Worm (Caenorhabditis elegans): ENCODE results near the gene prp-19.

prp-19 gene

DNA sequence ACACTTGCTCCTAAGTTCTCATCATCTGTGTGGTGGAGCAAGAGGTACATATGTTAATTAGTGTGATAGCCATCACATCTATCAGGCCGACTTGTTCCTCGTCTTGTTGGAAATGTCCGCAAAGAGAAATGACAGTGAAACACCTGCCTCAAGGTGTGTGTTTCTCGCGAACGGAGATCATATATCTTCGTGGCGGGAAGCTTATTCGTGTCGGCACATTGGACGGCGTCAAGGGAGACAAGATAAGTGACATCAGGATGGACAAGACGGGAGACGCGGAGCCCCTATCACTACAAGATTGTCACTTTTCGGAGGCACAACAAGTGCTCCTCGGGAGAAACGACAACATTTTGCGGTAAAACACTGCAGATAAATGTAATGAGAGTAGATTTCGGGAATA, 32.1 kb downstream of the prp-19 start:
- peak; percentile 15 for TF ChIP-seq tbx-2 (tag; optimal IDR thresholded peaks at IDR 0.05)
- TF ChIP-seq nhr-77 (tag; optimal IDR thresholded peaks at IDR 0.05): no peak
- TF ChIP-seq C16A3.4 (tag; optimal IDR thresholded peaks at IDR 0.05): no peak

DNA sequence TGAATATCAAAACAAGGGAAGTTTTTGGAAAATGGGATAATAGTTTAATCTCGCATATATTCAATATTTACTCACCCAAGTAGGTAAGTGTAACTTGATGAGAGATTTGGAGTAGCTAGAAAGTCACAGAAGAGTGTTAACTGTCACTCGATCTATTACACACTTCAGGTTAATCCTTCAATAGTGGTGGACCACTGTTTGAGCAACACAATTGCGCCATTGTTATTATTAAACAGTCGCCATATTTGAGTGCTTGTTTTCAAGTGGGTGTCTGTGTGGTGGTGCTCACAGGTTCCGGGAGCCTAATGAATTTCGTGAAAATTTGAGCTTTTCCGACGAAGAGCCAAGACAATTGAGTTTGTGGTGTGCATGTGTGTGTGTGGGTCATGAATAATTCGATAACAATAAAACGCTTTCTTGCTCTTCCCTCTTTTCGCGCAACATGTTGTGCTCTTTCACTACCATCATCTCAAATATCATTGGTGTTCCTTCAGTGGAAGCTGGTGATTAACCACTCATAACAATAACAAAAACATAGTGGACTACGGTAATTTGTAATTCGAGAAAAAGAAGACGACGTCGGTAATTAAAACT, 32.8 kb downstream of the prp-19 start:
- TF ChIP-seq mdl-1 (tag; optimal IDR thresholded peaks at IDR 0.05) (no peak), efl-1 (optimal IDR thresholded peaks at IDR 0.05) (no peak), efl-1 (GFP tag; optimal IDR thresholded peaks at IDR 0.05 in 1 of 2) (peak in 1 of 2 experiments; percentile 8)

DNA sequence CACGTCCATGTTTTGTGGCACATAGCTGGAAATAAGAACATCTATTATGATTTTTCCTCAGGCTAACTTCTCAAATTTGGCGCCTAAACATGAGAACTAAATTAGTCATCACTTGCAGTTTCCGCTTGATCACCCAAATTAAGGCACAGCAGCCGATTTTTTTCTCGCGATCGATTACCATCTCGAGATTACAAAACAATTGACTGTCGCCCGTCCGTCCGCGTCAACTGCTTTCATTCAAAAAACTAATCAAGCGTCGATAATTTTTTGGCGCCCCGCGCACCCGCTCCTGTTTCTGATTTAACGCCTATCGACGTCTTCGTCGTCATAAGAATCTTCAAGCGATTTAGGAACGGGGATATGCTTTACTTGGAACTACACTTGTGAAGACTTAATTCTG, 34.2 kb downstream of the prp-19 start:
- TF ChIP-seq nhr-77 (tag; optimal IDR thresholded peaks at IDR 0.05) (no peak), efl-1 (optimal IDR thresholded peaks at IDR 0.05) (no peak), efl-1 (GFP tag; optimal IDR thresholded peaks at IDR 0.05 in 1 of 2) (no peak), unc-130 (tag; optimal IDR thresholded peaks at IDR 0.05) (peak; percentile 44), zag-1 (tag; optimal IDR thresholded peaks at IDR 0.05) (no peak), swsn-7 (tag; optimal IDR thresholded peaks at IDR 0.05) (no peak)

DNA sequence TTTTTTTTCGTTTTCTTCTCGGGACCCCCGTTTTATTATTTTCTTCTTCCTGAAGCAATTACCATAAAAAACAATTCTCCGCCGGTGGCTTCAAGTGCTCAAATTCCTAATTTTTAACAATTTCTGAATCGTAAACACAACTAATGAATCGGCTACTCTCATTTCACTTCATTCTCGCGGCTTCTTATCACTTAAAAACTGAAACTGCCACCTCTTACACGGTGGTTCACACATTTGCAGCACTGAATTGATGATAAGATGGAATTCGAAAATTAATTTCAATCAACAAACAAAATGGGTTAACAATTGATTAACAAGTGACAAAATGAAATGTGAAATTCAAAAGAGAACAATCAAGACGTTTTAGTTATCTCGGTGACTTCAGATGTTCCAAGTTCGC, 34.7 kb downstream of the prp-19 start:
- no peak for TF ChIP-seq unc-130 (tag; optimal IDR thresholded peaks at IDR 0.05)
- TF ChIP-seq elt-2 (tag; optimal IDR thresholded peaks at IDR 0.05): peak; percentile 13
- no peak for TF ChIP-seq mep-1 (tag; optimal IDR thresholded peaks at IDR 0.05)
- no peak for TF ChIP-seq efl-1 (optimal IDR thresholded peaks at IDR 0.05)
- peak in 1 of 2 experiments; percentile 59 for TF ChIP-seq efl-1 (GFP tag; optimal IDR thresholded peaks at IDR 0.05 in 1 of 2)
- TF ChIP-seq tbx-2 (tag; optimal IDR thresholded peaks at IDR 0.05): peak; percentile 19
- TF ChIP-seq nhr-85 (tag): peak; percentile 35
- TF ChIP-seq dsc-1 (tag; optimal IDR thresholded peaks at IDR 0.05): no peak
- TF ChIP-seq lin-39 (tag; optimal IDR thresholded peaks at IDR 0.05): no peak

DNA sequence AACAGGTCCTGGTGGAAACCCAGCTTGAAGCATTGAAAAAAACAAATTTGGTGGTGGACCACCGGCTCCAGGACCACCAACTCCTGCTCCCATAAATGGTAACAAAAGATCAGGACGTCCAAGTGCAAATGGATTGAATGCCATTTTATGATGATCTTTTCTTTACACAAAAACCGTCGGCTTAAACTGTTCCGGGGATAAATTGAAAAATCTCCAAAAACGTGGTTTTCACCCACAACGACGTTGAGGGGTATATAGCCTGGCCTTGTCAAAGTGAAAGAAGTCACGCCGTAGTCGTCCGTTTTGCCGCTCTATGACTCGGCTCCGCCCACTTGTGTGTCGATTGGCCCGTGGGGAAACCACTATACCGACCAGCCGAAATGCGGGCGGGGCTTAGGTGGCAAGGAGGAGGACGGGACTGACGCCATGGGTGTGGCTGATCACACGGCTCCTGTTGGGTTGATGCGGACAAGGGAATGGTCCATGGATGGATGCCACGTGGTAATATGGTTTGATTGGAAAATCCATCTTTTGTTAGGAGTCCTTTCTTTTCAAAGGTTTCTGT, 35.7 kb downstream of the prp-19 start, which contains the start of gene tbx-2:
TSS of gene tbx-2 (minus strand) at position 264 of the 565 bp plus-strand sequence.
- TF ChIP-seq nhr-20 (tag; optimal IDR thresholded peaks at IDR 0.05) (peak; percentile 9), unc-30 (tag; optimal IDR thresholded peaks at IDR 0.05) (no peak), aha-1 (tag; optimal IDR thresholded peaks at IDR 0.05) (no peak), ets-5 (GFP tag; IDR thresholded peaks at IDR 0.05) (no peak), pag-3 (tag; optimal IDR thresholded peaks at IDR 0.05; ENCODE audit: borderline replicate concordance, insufficient read depth) (no peak), hpl-2 (GFP tag; optimal IDR thresholded peaks at IDR 0.05) (no peak), nhr-85 (tag) (peak; percentile 63), ceh-88 (GFP tag; IDR thresholded peaks at IDR 0.05) (no peak), ztf-4 (tag; optimal IDR thresholded peaks at IDR 0.05) (no peak), ceh-8 (GFP tag; optimal IDR thresholded peaks at IDR 0.05) (no peak), rnt-1 (tag; optimal IDR thresholded peaks at IDR 0.05) (peak; percentile 27), hlh-4 (tag; optimal IDR thresholded peaks at IDR 0.05) (no peak), zag-1 (tag; optimal IDR thresholded peaks at IDR 0.05) (no peak), fkh-4 (tag; optimal IDR thresholded peaks at IDR 0.05; ENCODE audit: borderline replicate concordance) (no peak), lsy-2 (tag; optimal IDR thresholded peaks at IDR 0.05) (peak in 1 of 2 experiments; percentile 48), jun-1 (tag; optimal IDR thresholded peaks at IDR 0.05) (no peak), fos-1 (tag; optimal IDR thresholded peaks at IDR 0.05) (no peak), zip-4 (GFP tag; optimal IDR thresholded peaks at IDR 0.05) (no peak), ceh-63 (GFP tag; optimal IDR thresholded peaks at IDR 0.05) (no peak), swsn-7 (tag; optimal IDR thresholded peaks at IDR 0.05) (no peak), mdl-1 (tag; optimal IDR thresholded peaks at IDR 0.05) (peak in 1 of 2 experiments; percentile 9), mep-1 (tag; optimal IDR thresholded peaks at IDR 0.05) (no peak), ces-1 (GFP tag; optimal IDR thresholded peaks at IDR 0.05) (no peak), nhr-19 (GFP tag; conservative IDR thresholded peaks at IDR 0.05) (no peak), tbx-2 (tag; optimal IDR thresholded peaks at IDR 0.05) (peak; percentile 99), nhr-71 (tag; optimal IDR thresholded peaks at IDR 0.05) (peak; percentile 37), lin-13 (GFP tag; optimal IDR thresholded peaks at IDR 0.05) (no peak), ceh-90 (tag; optimal IDR thresholded peaks at IDR 0.05) (no peak), nhr-47 (tag; optimal IDR thresholded peaks at IDR 0.05) (peak; percentile 13), lin-14 (GFP tag; optimal IDR thresholded peaks at IDR 0.05) (peak; percentile 23), unc-62 (GFP tag; optimal IDR thresholded peaks at IDR 0.05) (no peak), F16B12.6 (tag; optimal IDR thresholded peaks at IDR 0.05) (no peak), snu-23 (GFP tag; optimal IDR thresholded peaks at IDR 0.05) (peak; percentile 19), efl-1 (optimal IDR thresholded peaks at IDR 0.05) (no peak), efl-1 (GFP tag; optimal IDR thresholded peaks at IDR 0.05 in 1 of 2) (peak in 1 of 2 experiments; percentile 90), sup-37 (GFP tag; optimal IDR thresholded peaks at IDR 0.05) (no peak)

Measured in whole organism, L1 larva.